Worm (Caenorhabditis elegans): ENCODE results near the gene F38H4.3.
A peak's percentile ranks its signal among the peaks of the same experiment; 100 is the strongest.

The F38H4.3 gene

ce11 chrIV:11855900-11856660 lies 13.9 kb downstream of the F38H4.3 start, which contains the start of gene ech-2 (continued):
- TF ChIP-seq unc-62 (GFP tag; optimal IDR thresholded peaks at IDR 0.05 in 1 of 2) (peak in 1 of 2 experiments; percentile 23), unc-62 (tag; optimal IDR thresholded peaks at IDR 0.05) (no peak), hlh-30 (tag; optimal IDR thresholded peaks at IDR 0.05; ENCODE audit: insufficient read depth) (peak; percentile 38), pha-4 (GFP tag; IDR thresholded peaks at IDR 0.05) (no peak), pha-4 (tag; optimal IDR thresholded peaks at IDR 0.05) (no peak), daf-8 (GFP tag; IDR thresholded peaks at IDR 0.05) (no peak), nhr-77 (tag; optimal IDR thresholded peaks at IDR 0.05) (no peak), Y5F2A.4 (GFP tag; optimal IDR thresholded peaks at IDR 0.05) (no peak), cey-2 (tag; optimal IDR thresholded peaks at IDR 0.05; ENCODE audit: borderline replicate concordance, insufficient read depth) (no peak), gei-8 (GFP tag; optimal IDR thresholded peaks at IDR 0.05) (no peak), php-3 (GFP tag; IDR thresholded peaks at IDR 0.05) (no peak), D1046.2 (GFP tag; IDR thresholded peaks at IDR 0.05) (no peak), hif-1 (tag; optimal IDR thresholded peaks at IDR 0.05) (no peak), sdz-12 (GFP tag; optimal IDR thresholded peaks at IDR 0.05) (no peak), ztf-11 (tag; optimal IDR thresholded peaks at IDR 0.05) (no peak), ama-1 (optimal IDR thresholded peaks at IDR 0.05) (no peak), zip-2 (tag; optimal IDR thresholded peaks at IDR 0.05) (no peak), nhr-41 (GFP tag; IDR thresholded peaks at IDR 0.05) (no peak), tra-1 (GFP tag; IDR thresholded peaks at IDR 0.05) (no peak), dpl-1 (GFP tag; optimal IDR thresholded peaks at IDR 0.05) (peak; percentile 42), aha-1 (tag) (peak; percentile 94), daf-16 (GFP tag; optimal IDR thresholded peaks at IDR 0.05) (no peak), daf-16 (tag; optimal IDR thresholded peaks at IDR 0.05) (peak; percentile 53), ceh-44 (GFP tag; IDR thresholded peaks at IDR 0.05) (no peak), Y75B8A.6 (GFP tag; IDR thresholded peaks at IDR 0.05) (no peak), mdl-1 (tag; optimal IDR thresholded peaks at IDR 0.05) (no peak), egl-43 (GFP tag; IDR thresholded peaks at IDR 0.05) (no peak), dve-1 (tag; optimal IDR thresholded peaks at IDR 0.05; ENCODE audit: insufficient read depth) (peak; percentile 41), nhr-48 (tag; optimal IDR thresholded peaks at IDR 0.05) (no peak), fos-1 (tag; optimal IDR thresholded peaks at IDR 0.05) (no peak), F49E8.2 (tag; optimal IDR thresholded peaks at IDR 0.05; ENCODE audit: borderline replicate concordance) (no peak)

- no peak for TF ChIP-seq snpc-4 (tag; optimal IDR thresholded peaks at IDR 0.05)
- 0 out of 2 replicates have a peak, but pooled peaks have one; percentile 39 for TF ChIP-seq vab-7 (GFP tag; IDR thresholded peaks at IDR 0.05)
- peak; percentile 64 for TF ChIP-seq mes-2 (tag; optimal IDR thresholded peaks at IDR 0.05; ENCODE audit: poor library complexity, severe bottlenecking)
- no peak for TF ChIP-seq saeg-2 (GFP tag; IDR thresholded peaks at IDR 0.05)
- TF ChIP-seq skn-1 (tag; optimal IDR thresholded peaks at IDR 0.05) = no peak
- TF ChIP-seq tag-97 (GFP tag; IDR thresholded peaks at IDR 0.05) = no peak
- TF ChIP-seq nhr-11 (tag; optimal IDR thresholded peaks at IDR 0.05) = peak; percentile 73
- no peak for TF ChIP-seq nhr-25 (tag; optimal IDR thresholded peaks at IDR 0.05; ENCODE audit: borderline replicate concordance, insufficient read depth)
- TF ChIP-seq mxl-3 (GFP tag; optimal IDR thresholded peaks at IDR 0.05) = peak; percentile 42
- TF ChIP-seq ctbp-1 (GFP tag; IDR thresholded peaks at IDR 0.05) = peak; percentile 54; the same call in 1 of the 2 replicates
- TF ChIP-seq pqm-1 (tag; optimal IDR thresholded peaks at IDR 0.05) = no peak
- no peak for TF ChIP-seq nhr-111 (GFP tag; optimal IDR thresholded peaks at IDR 0.05)
- TF ChIP-seq Y48G9A.11 (GFP tag; IDR thresholded peaks at IDR 0.05) = no peak
- TF ChIP-seq F44E2.7 (GFP tag; IDR thresholded peaks at IDR 0.05) = no peak
- TF ChIP-seq hlh-30 (tag; optimal IDR thresholded peaks at IDR 0.05; ENCODE audit: insufficient read depth) = peak; percentile 61
- TF ChIP-seq spr-3 (GFP tag; optimal IDR thresholded peaks at IDR 0.05) = no peak
- no peak for TF ChIP-seq nhr-237 (tag; optimal IDR thresholded peaks at IDR 0.05)
- peak in 1 of 2 experiments; percentile 83 for TF ChIP-seq unc-62 (GFP tag; optimal IDR thresholded peaks at IDR 0.05 in 1 of 2)
- TF ChIP-seq unc-62 (tag; optimal IDR thresholded peaks at IDR 0.05) = no peak
- no peak for TF ChIP-seq duxl-1 (tag; optimal IDR thresholded peaks at IDR 0.05; ENCODE audit: poor library complexity)
- peak; percentile 71 for TF ChIP-seq F37D6.2 (tag; optimal IDR thresholded peaks at IDR 0.05)
- TF ChIP-seq attf-4 (tag; optimal IDR thresholded peaks at IDR 0.05) = no peak
- TF ChIP-seq nhr-6 (tag; optimal IDR thresholded peaks at IDR 0.05) = peak; percentile 24
Measured at ce11 chrIV:11857159-11857565, 14.9 kb downstream of the F38H4.3 start.

Measured in whole organism, L4 larva.